Worm (Caenorhabditis elegans): ENCODE measurements around the gene Y71H2AM.11.

- no peak for TF ChIP-seq nhr-120 (GFP tag; IDR thresholded peaks at IDR 0.05)
- TF ChIP-seq mcd-1 (GFP tag; IDR thresholded peaks at IDR 0.05), result no peak
- TF ChIP-seq ama-1 (optimal IDR thresholded peaks at IDR 0.05), result no peak
- no peak for TF ChIP-seq ama-1 (GFP tag; optimal IDR thresholded peaks at IDR 0.05)
- no peak for TF ChIP-seq T26A5.8 (tag; optimal IDR thresholded peaks at IDR 0.05)
Observed at ce11 chrIII:2711527-2711926, 13.4 kb downstream of the Y71H2AM.11 start.

Data from whole organism, young adult.